Fruit fly (Drosophila melanogaster) whole organism, embryonic: Measurements from ENCODE around the gene CG10874.

Experiments used
- Blimp-1 ChIP-seq: fragments of 200-800 bp; sonication (Bioruptor generic); optimal IDR thresholded peaks from 3 replicates; lab custom pipeline; 2018; ENCODE audit warnings: missing biosample characterization, missing genetic modification characterization, mild to moderate bottlenecking, moderate library complexity, missing genetic modification reagents
- CG17186 ChIP-seq: fragments of 200-800 bp; sonication (Bioruptor generic); optimal IDR thresholded peaks from 3 replicates; lab custom pipeline; 2017; ENCODE audit warnings: missing biosample characterization, missing genetic modification reagents, missing genetic modification characterization
- CG34224 ChIP-seq: fragments of 200-800 bp; sonication (Bioruptor generic); IDR thresholded peaks from 3 replicates; pipeline ENCODE4 v1.3.6; 2022; ENCODE audit warnings: missing biosample characterization, missing genetic modification characterization; ENCODE audit not compliant: partially characterized antibody
- CG9817 ChIP-seq: fragments of 200-800 bp; sonication (Bioruptor generic); optimal IDR thresholded peaks from 2 replicates; lab custom pipeline; 2018; ENCODE audit warnings: missing biosample characterization, mild to moderate bottlenecking, missing genetic modification characterization, moderate library complexity
- gsb-n ChIP-seq: fragments of 200-800 bp; sonication (Bioruptor generic); optimal IDR thresholded peaks from 3 replicates; lab custom pipeline; 2018; ENCODE audit warnings: missing biosample characterization, mild to moderate bottlenecking, missing genetic modification characterization
- pzg ChIP-seq: fragments of 200-800 bp; sonication (Bioruptor generic); optimal IDR thresholded peaks from 3 replicates; lab custom pipeline; 2018; ENCODE audit warnings: missing biosample characterization, mild to moderate bottlenecking, missing genetic modification characterization, moderate library complexity
- toy ChIP-seq: fragments of 200-800 bp; sonication (Bioruptor generic); IDR thresholded peaks from 2 replicates; pipeline ENCODE4 v1.3.6; 2022; ENCODE audit warnings: missing biosample characterization, missing genetic modification characterization

DNA sequence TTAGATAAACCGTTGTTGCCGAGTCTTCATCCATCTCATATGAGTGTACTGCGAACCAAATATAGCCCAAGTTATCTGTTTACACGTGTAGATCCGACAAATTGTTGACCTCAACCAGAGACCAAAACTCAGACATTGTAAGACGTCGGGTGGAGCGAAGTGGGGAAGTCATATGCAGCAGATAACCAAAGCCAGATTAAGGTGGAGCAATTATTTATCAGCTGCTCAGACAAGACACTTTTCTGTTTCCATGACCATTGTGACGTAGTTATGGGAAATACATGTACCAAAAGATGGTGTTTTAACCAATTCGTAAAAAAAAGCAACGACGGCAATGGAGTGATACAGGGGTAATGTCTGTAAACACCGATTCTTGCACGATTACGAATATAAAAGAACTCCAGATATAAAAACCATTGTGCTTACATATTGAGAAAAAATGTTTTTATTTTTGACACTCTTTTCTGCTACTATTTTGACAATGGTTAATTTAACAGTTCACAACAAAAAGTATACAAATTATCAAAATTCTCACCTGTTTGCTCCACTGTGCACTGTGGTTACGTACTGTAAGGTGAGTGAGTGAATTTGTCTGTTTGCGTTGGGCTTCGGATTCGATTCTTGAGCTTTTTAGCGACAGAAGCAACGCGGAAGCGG lies 14.7 kb downstream of the CG10874 start:
- no peak for TF ChIP-seq CG17186 (GFP tag; lab: Kevin White, UChicago)
- no peak for TF ChIP-seq gsb-n (tag; lab: Kevin White, UChicago)
- TF ChIP-seq Blimp-1 (GFP tag; lab: Kevin White, UChicago) = peak; percentile 41
- no peak for TF ChIP-seq pzg (GFP tag; lab: Kevin White, UChicago)
- no peak for TF ChIP-seq toy (GFP tag; lab: Robert Waterston, UW)
- no peak for TF ChIP-seq CG34224 (GFP tag; lab: Robert Waterston, UW)
- TF ChIP-seq CG9817 (tag; lab: Kevin White, UChicago) = peak; percentile 37
